Fruit fly (Drosophila melanogaster) whole organism, pupa: ENCODE data around the gene Kr-h2.

ENCODE experiments used
- CG12605 ChIP-seq: fragments of 200-800 bp; sonication (Bioruptor generic); IDR thresholded peaks from 2 replicates; pipeline ENCODE4 v1.3.6; 2022; ENCODE audit warnings: missing biosample characterization, missing genetic modification characterization
- CG13204 ChIP-seq: fragments of 200-800 bp; sonication (Bioruptor generic); optimal IDR thresholded peaks from 2 replicates; lab custom pipeline; 2018; ENCODE audit warnings: missing biosample characterization, mild to moderate bottlenecking, missing genetic modification characterization, moderate library complexity
- CG17806 ChIP-seq: fragments of 200-800 bp; sonication (Bioruptor generic); optimal IDR thresholded peaks from 2 replicates; lab custom pipeline; 2018; ENCODE audit warnings: missing biosample characterization, mild to moderate bottlenecking, missing genetic modification characterization, moderate library complexity
- CG32121 ChIP-seq: fragments of 200-800 bp; sonication (Bioruptor generic); IDR thresholded peaks from 2 replicates; pipeline ENCODE4 v1.3.6; 2022; ENCODE audit warnings: missing biosample characterization, missing genetic modification characterization
- CG34367 ChIP-seq: fragments of 200-800 bp; sonication (Bioruptor generic); optimal IDR thresholded peaks from 2 replicates; lab custom pipeline; 2018; ENCODE audit warnings: missing biosample characterization, mild to moderate bottlenecking, missing genetic modification characterization
- CG4496 ChIP-seq: fragments of 200-800 bp; sonication (Bioruptor generic); IDR thresholded peaks from 3 replicates; pipeline ENCODE4 v1.3.6; 2022; ENCODE audit warnings: missing biosample characterization, missing genetic modification characterization
- CG8301 ChIP-seq: fragments of 200-800 bp; sonication (Bioruptor generic); optimal IDR thresholded peaks from 2 replicates; lab custom pipeline; 2018; ENCODE audit warnings: missing biosample characterization, mild to moderate bottlenecking, missing genetic modification characterization
- CG9948 ChIP-seq: fragments of 200-800 bp; sonication (Bioruptor generic); optimal IDR thresholded peaks from 2 replicates; lab custom pipeline; 2018; ENCODE audit warnings: missing biosample characterization, mild to moderate bottlenecking, missing genetic modification characterization, moderate library complexity
- EcR ChIP-seq: fragments of 200-800 bp; sonication (Bioruptor generic); optimal IDR thresholded peaks from 3 replicates; lab custom pipeline; 2019; ENCODE audit warnings: missing biosample characterization, missing genetic modification characterization, mild to moderate bottlenecking, moderate library complexity, missing genetic modification reagents
- Pif1A ChIP-seq: fragments of 200-800 bp; sonication (Bioruptor generic); optimal IDR thresholded peaks from 3 replicates; lab custom pipeline; 2016; ENCODE audit warnings: missing biosample characterization, missing genetic modification characterization
- Pif1B ChIP-seq: fragments of 200-800 bp; sonication (Bioruptor generic); optimal IDR thresholded peaks from 3 replicates; lab custom pipeline; 2016; ENCODE audit warnings: missing biosample characterization, missing genetic modification characterization
- fd96Ca ChIP-seq: fragments of 200-800 bp; sonication (Bioruptor generic); IDR thresholded peaks from 3 replicates; pipeline ENCODE4 v1.3.6; 2022; ENCODE audit warnings: missing biosample characterization, missing genetic modification characterization
- rn ChIP-seq: fragments of 200-800 bp; sonication (Bioruptor generic); IDR thresholded peaks from 2 replicates; pipeline ENCODE4 v1.3.6; 2022; ENCODE audit warnings: missing biosample characterization, missing genetic modification characterization

dm6 chr2L:6028712-6029111 lies 42.1 kb upstream of the Kr-h2 start:
- TF ChIP-seq fd96Ca (GFP tag; lab: Robert Waterston, UW) (no peak), CG13204 (GFP tag; lab: Kevin White, UChicago) (no peak), CG32121 (GFP tag; lab: Robert Waterston, UW) (no peak), CG34367 (tag; lab: Kevin White, UChicago) (peak; percentile 2), CG17806 (tag; lab: Kevin White, UChicago) (no peak), rn (GFP tag; lab: Robert Waterston, UW) (no peak), EcR (GFP tag; lab: Kevin White, UChicago) (no peak), Pif1B (GFP tag; lab: Kevin White, UChicago) (no peak), CG8301 (tag; lab: Kevin White, UChicago) (no peak), CG9948 (tag; lab: Kevin White, UChicago) (no peak), CG4496 (no peak), Pif1A (peak; percentile 6), CG12605 (GFP tag; lab: Robert Waterston, UW) (peak; percentile 33; the same call in 1 of the 2 replicates)
